Worm (Caenorhabditis elegans) whole organism, young adult: ENCODE results near the gene nlp-31.

Experiments
- B0019.2 ChIP-seq: fragments of 200-800 bp; sonication (Bioruptor generic); conservative IDR thresholded peaks from 2 replicates; pipeline ENCODE4 v1.3.6; 2022; ENCODE audit warnings: missing genetic modification reagents, missing genetic modification characterization, missing compliant biosample characterization
- B0336.3 ChIP-seq: fragments of 200-800 bp; sonication (Bioruptor generic); IDR thresholded peaks from 2 replicates; pipeline ENCODE4 v1.3.6; 2022; ENCODE audit warnings: missing genetic modification characterization, missing compliant biosample characterization
- C06A6.2 ChIP-seq: fragments of 200-800 bp; sonication (Bioruptor generic); conservative IDR thresholded peaks from 2 replicates; pipeline ENCODE4 v1.3.6; 2022; ENCODE audit warnings: missing genetic modification characterization, missing compliant biosample characterization
- F22D6.2 ChIP-seq: sonication (generic microtip); optimal IDR thresholded peaks from 2 replicates; lab custom pipeline; 2016; ENCODE audit warnings: mild to moderate bottlenecking, missing genetic modification characterization, missing compliant biosample characterization
- F37B4.10 ChIP-seq: fragments of 200-800 bp; sonication (Bioruptor generic); IDR thresholded peaks from 2 replicates; pipeline ENCODE4 v1.3.6; 2022; ENCODE audit warnings: missing genetic modification characterization, missing compliant biosample characterization
- F49E8.2 ChIP-seq: sonication (generic microtip); optimal IDR thresholded peaks from 3 replicates; lab custom pipeline; 2017; ENCODE audit warnings: missing genetic modification characterization, mild to moderate bottlenecking, missing compliant biosample characterization, antibody characterized with exemption, moderate library complexity; ENCODE audit not compliant: insufficient read depth
- F55B11.4 ChIP-seq: sonication (generic microtip); optimal IDR thresholded peaks from 2 replicates; lab custom pipeline; 2016; ENCODE audit warnings: missing compliant biosample characterization, missing genetic modification characterization, borderline replicate concordance; ENCODE audit not compliant: insufficient read depth
- Y56A3A.18 ChIP-seq: fragments of 200-800 bp; sonication (Bioruptor generic); IDR thresholded peaks from 2 replicates; pipeline ENCODE4 v1.3.6; 2022; ENCODE audit warnings: missing genetic modification reagents, missing genetic modification characterization, missing compliant biosample characterization
- ZK185.1 ChIP-seq: sonication (generic microtip); optimal IDR thresholded peaks from 2 replicates; lab custom pipeline; 2016; ENCODE audit warnings: mild to moderate bottlenecking, missing genetic modification characterization, missing compliant biosample characterization; ENCODE audit not compliant: poor library complexity, severe bottlenecking
- aptf-2 ChIP-seq: fragments of 200-800 bp; sonication (Bioruptor generic); conservative IDR thresholded peaks from 2 replicates; pipeline ENCODE4 v1.3.6; 2022; ENCODE audit warnings: missing genetic modification reagents, missing genetic modification characterization, missing compliant biosample characterization
- aptf-3 ChIP-seq: fragments of 200-800 bp; sonication (Bioruptor generic); IDR thresholded peaks from 2 replicates; pipeline ENCODE4 v1.3.6; 2022; ENCODE audit warnings: missing genetic modification characterization, missing compliant biosample characterization
- atf-7 ChIP-seq: sonication (generic microtip); optimal IDR thresholded peaks from 2 replicates; lab custom pipeline; 2017; ENCODE audit warnings: mild to moderate bottlenecking, missing genetic modification characterization, missing compliant biosample characterization
- athp-1 ChIP-seq: sonication (generic microtip); optimal IDR thresholded peaks from 2 replicates; lab custom pipeline; 2017; ENCODE audit warnings: mild to moderate bottlenecking, missing genetic modification characterization, missing compliant biosample characterization
- attf-3 ChIP-seq: fragments of 200-800 bp; sonication (Bioruptor generic); conservative IDR thresholded peaks from 2 replicates; pipeline ENCODE4 v1.3.6; 2022; ENCODE audit warnings: missing genetic modification reagents, missing genetic modification characterization, missing compliant biosample characterization
- attf-5 ChIP-seq: fragments of 200-800 bp; sonication (Bioruptor generic); optimal IDR thresholded peaks from 2 replicates; lab custom pipeline; 2018; ENCODE audit warnings: mild to moderate bottlenecking, missing genetic modification characterization, missing compliant biosample characterization
- ccch-3 ChIP-seq: fragments of 200-800 bp; sonication (Bioruptor generic); optimal IDR thresholded peaks from 2 replicates; lab custom pipeline; 2018; ENCODE audit warnings: mild to moderate bottlenecking, missing genetic modification characterization, missing compliant biosample characterization
- cebp-1 ChIP-seq, 2 experiments: fragments of 200-800 bp in 1 of 2; sonication (Bioruptor generic) in 1 of 2; sonication (generic microtip) in 1 of 2; IDR thresholded peaks in 1 of 2; optimal IDR thresholded peaks in 1 of 2; 2 replicates each; pipeline versions ENCODE4 v1.3.6 to Lab custom; 2017 to 2022; ENCODE audit warnings: missing compliant biosample characterization in 2 of 2, missing genetic modification characterization in 2 of 2, mild to moderate bottlenecking in 1 of 2, missing genetic modification reagents in 1 of 2, moderate library complexity in 1 of 2
- ceh-58 ChIP-seq: fragments of 200-800 bp; sonication (Bioruptor generic); IDR thresholded peaks from 2 replicates; pipeline ENCODE4 v1.3.6; 2022; ENCODE audit warnings: missing genetic modification characterization, missing compliant biosample characterization
- ceh-79 ChIP-seq: sonication (generic microtip); optimal IDR thresholded peaks from 2 replicates; lab custom pipeline; 2017; ENCODE audit warnings: mild to moderate bottlenecking, missing genetic modification characterization, missing compliant biosample characterization
- die-1 ChIP-seq: sonication (generic microtip); optimal IDR thresholded peaks from 2 replicates; lab custom pipeline; 2016; ENCODE audit warnings: missing genotype, mild to moderate bottlenecking, missing genetic modification characterization, missing compliant biosample characterization
- dox-1 ChIP-seq: fragments of 200-800 bp; sonication (Bioruptor generic); IDR thresholded peaks from 2 replicates; pipeline ENCODE4 v1.3.6; 2022; ENCODE audit warnings: missing genetic modification reagents, missing genetic modification characterization, missing compliant biosample characterization
- egrh-3 ChIP-seq: fragments of 200-800 bp; sonication (Bioruptor generic); IDR thresholded peaks from 2 replicates; pipeline ENCODE4 v1.3.6; 2022; ENCODE audit warnings: missing genetic modification reagents, missing genetic modification characterization, missing compliant biosample characterization
- ets-4 ChIP-seq: fragments of 200-800 bp; sonication (Bioruptor generic); optimal IDR thresholded peaks from 2 replicates; lab custom pipeline; 2018; ENCODE audit warnings: mild to moderate bottlenecking, missing genetic modification characterization, missing compliant biosample characterization
- hmg-1.2 ChIP-seq: fragments of 200-800 bp; sonication (Bioruptor generic); IDR thresholded peaks from 2 replicates; pipeline ENCODE4 v1.3.6; 2022; ENCODE audit warnings: missing genetic modification reagents, missing genetic modification characterization, missing compliant biosample characterization
- hmg-20 ChIP-seq: fragments of 200-800 bp; sonication (Bioruptor generic); IDR thresholded peaks from 2 replicates; pipeline ENCODE4 v1.3.6; 2022; ENCODE audit warnings: missing genetic modification reagents, missing genetic modification characterization, missing compliant biosample characterization
- let-607 ChIP-seq, 2 experiments: fragments of 200-800 bp in 1 of 2; sonication (Bioruptor generic) in 1 of 2; sonication (generic microtip) in 1 of 2; optimal IDR thresholded peaks; 2 replicates each; lab custom pipeline; 2016 to 2018; ENCODE audit warnings: mild to moderate bottlenecking in 2 of 2, missing compliant biosample characterization in 2 of 2, missing genetic modification characterization in 2 of 2, moderate library complexity in 2 of 2, missing genotype in 1 of 2
- lin-40 ChIP-seq: sonication (generic microtip); optimal IDR thresholded peaks from 2 replicates; lab custom pipeline; 2016; ENCODE audit warnings: missing genetic modification characterization, mild to moderate bottlenecking, missing compliant biosample characterization, missing genotype, missing genetic modification reagents
- lir-1 ChIP-seq: fragments of 200-800 bp; sonication (Bioruptor generic); conservative IDR thresholded peaks from 2 replicates; pipeline ENCODE4 v1.3.6; 2022; ENCODE audit warnings: missing genetic modification reagents, missing genetic modification characterization, missing compliant biosample characterization
- madf-10 ChIP-seq: sonication (generic microtip); optimal IDR thresholded peaks from 2 replicates; lab custom pipeline; 2016; ENCODE audit warnings: mild to moderate bottlenecking, missing genetic modification characterization, missing compliant biosample characterization
- madf-6 ChIP-seq: fragments of 200-800 bp; sonication (Bioruptor generic); IDR thresholded peaks from 2 replicates; pipeline ENCODE4 v1.3.6; 2022; ENCODE audit warnings: missing genetic modification reagents, missing genetic modification characterization, missing compliant biosample characterization
- madf-8 ChIP-seq: fragments of 200-800 bp; sonication (Bioruptor generic); conservative IDR thresholded peaks from 2 replicates; pipeline ENCODE4 v1.3.6; 2022; ENCODE audit warnings: missing genetic modification reagents, missing genetic modification characterization, missing compliant biosample characterization
- nfyb-1 ChIP-seq: fragments of 200-800 bp; sonication (Bioruptor generic); IDR thresholded peaks from 2 replicates; pipeline ENCODE4 v1.3.6; 2022; ENCODE audit warnings: missing genetic modification reagents, missing genetic modification characterization, missing compliant biosample characterization
- nhr-80 ChIP-seq: sonication (generic microtip); optimal IDR thresholded peaks from 2 replicates; lab custom pipeline; 2016; ENCODE audit warnings: missing genetic modification characterization, missing compliant biosample characterization
- pha-4 ChIP-seq: fragments of 150-350 bp; sonication (generic microtip); optimal IDR thresholded peaks from 2 replicates; lab custom pipeline; 2014; ENCODE audit warnings: missing biosample characterization, missing genetic modification reagents, missing genetic modification characterization
- snpc-1.3 ChIP-seq: sonication (generic microtip); optimal IDR thresholded peaks from 2 replicates; lab custom pipeline; 2017; ENCODE audit warnings: missing genetic modification characterization, mild to moderate bottlenecking, missing compliant biosample characterization, antibody characterized with exemption, moderate library complexity, missing genotype, missing genetic modification reagents; ENCODE audit not compliant: insufficient read depth
- snpc-3.4 ChIP-seq: sonication (generic microtip); optimal IDR thresholded peaks from 2 replicates; lab custom pipeline; 2017; ENCODE audit warnings: missing genetic modification characterization, mild to moderate bottlenecking, missing compliant biosample characterization, antibody characterized with exemption, moderate library complexity, missing genotype, missing genetic modification reagents
- unc-130 ChIP-seq: sonication (generic microtip); optimal IDR thresholded peaks from 2 replicates; lab custom pipeline; 2016; ENCODE audit warnings: missing genetic modification reagents, missing genetic modification characterization, missing compliant biosample characterization
- unc-62 ChIP-seq: fragments of 150-350 bp; optimal IDR thresholded peaks from 2 replicates; lab custom pipeline; 2014; ENCODE audit warnings: missing biosample characterization, missing genetic modification reagents, missing genetic modification characterization
- zim-3 ChIP-seq: sonication (generic microtip); optimal IDR thresholded peaks from 2 replicates; lab custom pipeline; 2017; ENCODE audit warnings: mild to moderate bottlenecking, missing genetic modification characterization, moderate library complexity, missing compliant biosample characterization
- ztf-18 ChIP-seq: sonication (generic microtip); optimal IDR thresholded peaks from 2 replicates; lab custom pipeline; 2016; ENCODE audit warnings: missing genotype, mild to moderate bottlenecking, missing genetic modification characterization, missing compliant biosample characterization
- ztf-22 ChIP-seq: fragments of 200-800 bp; sonication (Bioruptor generic); optimal IDR thresholded peaks from 2 replicates; lab custom pipeline; 2018; ENCODE audit warnings: mild to moderate bottlenecking, missing genetic modification characterization, moderate library complexity, missing compliant biosample characterization
- ztf-28 ChIP-seq: fragments of 200-800 bp; sonication (Bioruptor generic); IDR thresholded peaks from 2 replicates; pipeline ENCODE4 v1.3.6; 2022; ENCODE audit warnings: missing genetic modification reagents, missing genetic modification characterization, missing compliant biosample characterization
- ztf-3 ChIP-seq: fragments of 200-800 bp; sonication (Bioruptor generic); optimal IDR thresholded peaks from 2 replicates; lab custom pipeline; 2018; ENCODE audit warnings: mild to moderate bottlenecking, missing genetic modification characterization, missing compliant biosample characterization

The nlp-31 gene

DNA sequence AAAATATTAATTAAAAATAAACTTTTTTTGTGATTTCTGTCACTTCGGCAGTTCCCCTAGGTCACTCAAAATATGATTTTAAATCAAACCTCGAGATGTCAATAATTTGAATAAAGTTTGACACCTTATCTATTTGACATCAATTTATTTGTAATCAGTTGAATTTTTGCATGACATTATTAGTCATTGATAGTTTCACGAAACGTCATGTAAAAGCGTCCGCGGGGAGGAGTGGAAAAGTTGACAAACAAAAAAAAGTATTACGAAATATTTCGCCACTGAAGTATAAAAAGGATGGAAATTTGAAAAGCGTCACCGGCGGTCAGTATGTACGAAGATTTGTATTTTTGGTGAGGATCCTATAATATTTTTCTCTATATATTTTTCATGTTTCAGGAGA, 44.9 kb downstream of the nlp-31 start, which contains the start of gene K09D9.1:
Gene K09D9.1, plus strand, starts transcription at position 271 of the 400 bp plus-strand sequence.
- no peak for TF ChIP-seq zim-3 (tag; lab: Kevin White, UChicago)
- no peak for TF ChIP-seq F37B4.10 (GFP tag; lab: Robert Waterston, UW)
- TF ChIP-seq unc-130 (GFP tag; lab: Kevin White, UChicago): no peak
- no peak for TF ChIP-seq madf-8 (GFP tag; lab: Robert Waterston, UW)
- peak; percentile 63 for TF ChIP-seq pha-4
- peak; percentile 57 for TF ChIP-seq ztf-22
- TF ChIP-seq madf-10: no peak
- TF ChIP-seq snpc-3.4 (tag; lab: Kevin White, UChicago): no peak
- TF ChIP-seq snpc-1.3 (tag; lab: Kevin White, UChicago): no peak
- no peak for TF ChIP-seq B0019.2 (GFP tag; lab: Robert Waterston, UW)
- TF ChIP-seq attf-5: peak; percentile 19
- TF ChIP-seq ZK185.1 (tag; lab: Kevin White, UChicago): peak; percentile 31
- no peak for TF ChIP-seq lin-40
- TF ChIP-seq lir-1: no peak
- TF ChIP-seq unc-62 (GFP tag; lab: Kevin White, UChicago): peak; percentile 97
- TF ChIP-seq cebp-1 (GFP tag; IDR thresholded peaks at IDR 0.05; lab: Robert Waterston, UW): peak; percentile 93
- peak; percentile 95 for TF ChIP-seq cebp-1 (tag; optimal IDR thresholded peaks at IDR 0.05; lab: Kevin White, UChicago)
- no peak for TF ChIP-seq ztf-3 (GFP tag; lab: Kevin White, UChicago)
- TF ChIP-seq ztf-18 (tag; lab: Kevin White, UChicago): no peak
- no peak for TF ChIP-seq attf-3 (GFP tag; lab: Robert Waterston, UW)
- no peak for TF ChIP-seq ceh-58 (GFP tag; lab: Robert Waterston, UW)
- TF ChIP-seq ets-4: peak; percentile 2
- no peak for TF ChIP-seq hmg-20 (GFP tag; lab: Robert Waterston, UW)
- TF ChIP-seq F49E8.2 (tag; lab: Kevin White, UChicago): no peak
- no peak for TF ChIP-seq C06A6.2
- TF ChIP-seq atf-7: peak; percentile 79
- no peak for TF ChIP-seq athp-1
- no peak for TF ChIP-seq nfyb-1
- no peak for TF ChIP-seq die-1 (tag; lab: Kevin White, UChicago)
- peak in 1 of 2 experiments; percentile 29 for TF ChIP-seq let-607 (tag; optimal IDR thresholded peaks at IDR 0.05; lab: Kevin White, UChicago)
- TF ChIP-seq ceh-79 (tag; lab: Kevin White, UChicago): no peak
- peak; percentile 93 for TF ChIP-seq nhr-80 (tag; lab: Kevin White, UChicago)
- TF ChIP-seq dox-1 (GFP tag; lab: Robert Waterston, UW): peak; percentile 53; the same call in 1 of the 2 replicates
- TF ChIP-seq Y56A3A.18 (GFP tag; lab: Robert Waterston, UW): no peak

- TF ChIP-seq ccch-3 (GFP tag; lab: Kevin White, UChicago): no peak
- peak; percentile 74; the same call in 1 of the 2 replicates for TF ChIP-seq hmg-1.2
- no peak for TF ChIP-seq F22D6.2 (tag; lab: Kevin White, UChicago)
- peak; percentile 50; the same call in 1 of the 2 replicates for TF ChIP-seq aptf-3
- 0 out of 2 replicates have a peak, but pooled peaks have one; percentile 16 for TF ChIP-seq B0336.3 (GFP tag; lab: Robert Waterston, UW)
- TF ChIP-seq cebp-1 (GFP tag; IDR thresholded peaks at IDR 0.05; lab: Robert Waterston, UW): no peak
- TF ChIP-seq cebp-1 (tag; optimal IDR thresholded peaks at IDR 0.05; lab: Kevin White, UChicago): peak; percentile 16
- TF ChIP-seq Y56A3A.18 (GFP tag; lab: Robert Waterston, UW): 0 out of 2 replicates have a peak, but pooled peaks have one; percentile 11
- 0 out of 2 replicates have a peak, but pooled peaks have one; percentile 18 for TF ChIP-seq egrh-3 (GFP tag; lab: Robert Waterston, UW)
- TF ChIP-seq ztf-28 (GFP tag; lab: Robert Waterston, UW): no peak
- no peak for TF ChIP-seq F55B11.4 (tag; lab: Kevin White, UChicago)
- no peak for TF ChIP-seq hmg-20 (GFP tag; lab: Robert Waterston, UW)
- peak; percentile 20 for TF ChIP-seq nhr-80 (tag; lab: Kevin White, UChicago)
- TF ChIP-seq aptf-2: peak; percentile 95
- TF ChIP-seq madf-6 (GFP tag; lab: Robert Waterston, UW): 0 out of 2 replicates have a peak, but pooled peaks have one; percentile 14
Measured at ce11 chrV:4029627-4030026, 49.8 kb downstream of the nlp-31 start.
